Worm (Caenorhabditis elegans) whole organism, L3 larva: ENCODE data around the gene F26D2.10.

Experiments used
- R02D3.7 ChIP-seq: fragments of 150-350 bp; optimal IDR thresholded peaks from 2 replicates; lab custom pipeline; 2014; ENCODE audit warnings: missing biosample characterization, missing genetic modification characterization
- ZK546.5 ChIP-seq: sonication (generic microtip); optimal IDR thresholded peaks from 2 replicates; lab custom pipeline; 2017; ENCODE audit warnings: missing biosample characterization, missing genetic modification characterization
- aly-2 ChIP-seq: fragments of 150-350 bp; optimal IDR thresholded peaks from 2 replicates; lab custom pipeline; 2014; ENCODE audit warnings: missing biosample characterization, missing genetic modification characterization
- ama-1 ChIP-seq: fragments of 150-350 bp; optimal IDR thresholded peaks from 2 replicates; lab custom pipeline; 2018
- ceh-16 ChIP-seq: sonication (generic microtip); optimal IDR thresholded peaks from 2 replicates; lab custom pipeline; 2017; ENCODE audit warnings: missing biosample characterization, missing genetic modification characterization
- ceh-28 ChIP-seq: fragments of 150-350 bp; optimal IDR thresholded peaks from 2 replicates; lab custom pipeline; 2014; ENCODE audit warnings: missing biosample characterization, missing genetic modification reagents, missing genetic modification characterization
- ceh-82 ChIP-seq: fragments of 150-350 bp; optimal IDR thresholded peaks from 2 replicates; lab custom pipeline; 2014; ENCODE audit warnings: missing biosample characterization, missing genetic modification characterization
- ceh-9 ChIP-seq: sonication (generic microtip); optimal IDR thresholded peaks from 2 replicates; lab custom pipeline; 2018; ENCODE audit warnings: missing biosample characterization, missing genetic modification characterization
- daf-12 ChIP-seq: fragments of 150-350 bp; optimal IDR thresholded peaks from 2 replicates; lab custom pipeline; 2014; ENCODE audit warnings: missing biosample characterization, missing genetic modification reagents, missing genetic modification characterization
- egl-27 ChIP-seq: sonication (generic microtip); optimal IDR thresholded peaks from 4 replicates; lab custom pipeline; 2017; ENCODE audit warnings: missing biosample characterization, missing genetic modification reagents, missing genetic modification characterization
- elt-1 ChIP-seq: fragments of 150-350 bp; optimal IDR thresholded peaks from 2 replicates; lab custom pipeline; 2014; ENCODE audit warnings: missing biosample characterization, missing genetic modification characterization
- elt-2 ChIP-seq: sonication (generic microtip); optimal IDR thresholded peaks from 2 replicates; lab custom pipeline; 2016; ENCODE audit warnings: missing genetic modification reagents, mild to moderate bottlenecking, missing genetic modification characterization, missing compliant biosample characterization
- elt-3 ChIP-seq, 3 experiments: fragments of 150-350 bp in 1 of 3; sonication (generic microtip) in 2 of 3; optimal IDR thresholded peaks; 2 replicates in 2 of 3; 4 replicates in 1 of 3; lab custom pipeline; 2014 to 2017; ENCODE audit warnings: missing biosample characterization in 3 of 3, missing genetic modification characterization in 3 of 3
- eor-1 ChIP-seq, 2 experiments: fragments of 150-350 bp; optimal IDR thresholded peaks; 2 replicates each; lab custom pipeline; 2014 to 2018; ENCODE audit warnings: missing biosample characterization in 2 of 2, missing genetic modification characterization in 2 of 2
- fkh-10 ChIP-seq: sonication (generic microtip); optimal IDR thresholded peaks from 2 replicates; lab custom pipeline; 2017; ENCODE audit warnings: missing biosample characterization, missing genetic modification reagents, missing genetic modification characterization
- fkh-2 ChIP-seq: fragments of 150-350 bp; optimal IDR thresholded peaks from 2 replicates; lab custom pipeline; 2014; ENCODE audit warnings: missing biosample characterization, missing genetic modification reagents, missing genetic modification characterization
- fos-1 ChIP-seq: fragments of 150-350 bp; optimal IDR thresholded peaks from 2 replicates; lab custom pipeline; 2014; ENCODE audit warnings: missing biosample characterization, missing genetic modification characterization
- hmg-11 ChIP-seq: sonication (generic microtip); optimal IDR thresholded peaks from 2 replicates; lab custom pipeline; 2016; ENCODE audit warnings: missing genetic modification characterization, missing compliant biosample characterization
- jun-1 ChIP-seq: fragments of 150-350 bp; optimal IDR thresholded peaks from 2 replicates; lab custom pipeline; 2014; ENCODE audit warnings: missing biosample characterization, missing genetic modification reagents, missing genetic modification characterization
- lin-15B ChIP-seq: fragments of 150-350 bp; optimal IDR thresholded peaks from 2 replicates; lab custom pipeline; 2014; ENCODE audit warnings: missing biosample characterization, missing genetic modification characterization
- lin-39 ChIP-seq: fragments of 150-350 bp; optimal IDR thresholded peaks from 2 replicates; lab custom pipeline; 2018; ENCODE audit warnings: missing biosample characterization, missing genetic modification reagents, missing genetic modification characterization
- lsy-12 ChIP-seq: sonication (generic microtip); optimal IDR thresholded peaks from 2 replicates; lab custom pipeline; 2016; ENCODE audit warnings: mild to moderate bottlenecking, missing genetic modification characterization, missing compliant biosample characterization
- mdl-1 ChIP-seq: fragments of 150-350 bp; optimal IDR thresholded peaks from 2 replicates; lab custom pipeline; 2014; ENCODE audit warnings: missing biosample characterization, missing genetic modification characterization
- mml-1 ChIP-seq: fragments of 150-350 bp; sonication (generic microtip); optimal IDR thresholded peaks from 3 replicates; lab custom pipeline; 2014; ENCODE audit warnings: missing biosample characterization, missing genetic modification characterization
- nfya-1 ChIP-seq: sonication (generic microtip); optimal IDR thresholded peaks from 2 replicates; lab custom pipeline; 2017; ENCODE audit warnings: missing genetic modification characterization, mild to moderate bottlenecking, missing compliant biosample characterization, antibody characterized with exemption, moderate library complexity; ENCODE audit not compliant: insufficient read depth
- nhr-11 ChIP-seq: fragments of 150-350 bp; optimal IDR thresholded peaks from 2 replicates; lab custom pipeline; 2014; ENCODE audit warnings: missing biosample characterization, missing genetic modification characterization
- nhr-12 ChIP-seq: fragments of 150-350 bp; optimal IDR thresholded peaks from 2 replicates; lab custom pipeline; 2014; ENCODE audit warnings: missing biosample characterization, missing genetic modification characterization
- nhr-23 ChIP-seq: fragments of 150-350 bp; optimal IDR thresholded peaks from 2 replicates; lab custom pipeline; 2014; ENCODE audit warnings: missing biosample characterization, missing genetic modification reagents, missing genetic modification characterization
- nhr-237 ChIP-seq: fragments of 150-350 bp; optimal IDR thresholded peaks from 2 replicates; lab custom pipeline; 2014; ENCODE audit warnings: missing biosample characterization, missing genetic modification characterization
- nhr-25 ChIP-seq: sonication (generic microtip); optimal IDR thresholded peaks from 2 replicates; lab custom pipeline; 2017; ENCODE audit warnings: missing biosample characterization, missing genetic modification characterization
- nhr-28 ChIP-seq: fragments of 150-350 bp; optimal IDR thresholded peaks from 2 replicates; lab custom pipeline; 2014; ENCODE audit warnings: missing biosample characterization, missing genetic modification characterization
- nhr-43 ChIP-seq: sonication (generic microtip); optimal IDR thresholded peaks from 2 replicates; lab custom pipeline; 2016; ENCODE audit warnings: mild to moderate bottlenecking, missing genetic modification characterization, missing compliant biosample characterization; ENCODE audit not compliant: poor library complexity, severe bottlenecking
- nhr-67 ChIP-seq: fragments of 150-350 bp; optimal IDR thresholded peaks from 2 replicates; lab custom pipeline; 2014; ENCODE audit warnings: missing biosample characterization, missing genetic modification characterization
- nhr-76 ChIP-seq: fragments of 150-350 bp; sonication (generic microtip); optimal IDR thresholded peaks from 5 replicates; lab custom pipeline; 2014; ENCODE audit warnings: missing biosample characterization, missing genetic modification characterization
- nhr-77 ChIP-seq: fragments of 150-350 bp; optimal IDR thresholded peaks from 2 replicates; lab custom pipeline; 2014; ENCODE audit warnings: missing biosample characterization, missing genetic modification characterization
- pha-4 ChIP-seq: fragments of 150-350 bp; optimal IDR thresholded peaks from 2 replicates; lab custom pipeline; 2014; ENCODE audit warnings: missing biosample characterization, missing genetic modification reagents, missing genetic modification characterization
- pqm-1 ChIP-seq: fragments of 150-350 bp; optimal IDR thresholded peaks from 2 replicates; lab custom pipeline; 2017; ENCODE audit warnings: missing biosample characterization, missing genetic modification characterization, inconsistent platforms
- skn-1 ChIP-seq: fragments of 150-350 bp; optimal IDR thresholded peaks from 2 replicates; lab custom pipeline; 2014; ENCODE audit warnings: missing biosample characterization, missing genetic modification characterization
- snpc-4 ChIP-seq: fragments of 150-350 bp; optimal IDR thresholded peaks from 2 replicates; lab custom pipeline; 2014; ENCODE audit warnings: missing biosample characterization, missing genetic modification characterization
- tbx-2 ChIP-seq: sonication (generic microtip); optimal IDR thresholded peaks from 2 replicates; lab custom pipeline; 2016; ENCODE audit warnings: mild to moderate bottlenecking, missing genetic modification characterization, missing compliant biosample characterization
- unc-39 ChIP-seq: sonication (generic microtip); optimal IDR thresholded peaks from 4 replicates; lab custom pipeline; 2017; ENCODE audit warnings: missing biosample characterization, missing genetic modification characterization
- unc-62 ChIP-seq: fragments of 150-350 bp; sonication (generic microtip); optimal IDR thresholded peaks from 4 replicates; lab custom pipeline; 2014; ENCODE audit warnings: missing biosample characterization, missing genetic modification reagents, missing genetic modification characterization
- ztf-11 ChIP-seq: fragments of 150-350 bp; optimal IDR thresholded peaks from 2 replicates; lab custom pipeline; 2014; ENCODE audit warnings: missing biosample characterization, missing genetic modification characterization
- ztf-4 ChIP-seq: fragments of 150-350 bp; optimal IDR thresholded peaks from 2 replicates; lab custom pipeline; 2014; ENCODE audit warnings: missing biosample characterization, missing genetic modification characterization

F26D2.10 gene

DNA sequence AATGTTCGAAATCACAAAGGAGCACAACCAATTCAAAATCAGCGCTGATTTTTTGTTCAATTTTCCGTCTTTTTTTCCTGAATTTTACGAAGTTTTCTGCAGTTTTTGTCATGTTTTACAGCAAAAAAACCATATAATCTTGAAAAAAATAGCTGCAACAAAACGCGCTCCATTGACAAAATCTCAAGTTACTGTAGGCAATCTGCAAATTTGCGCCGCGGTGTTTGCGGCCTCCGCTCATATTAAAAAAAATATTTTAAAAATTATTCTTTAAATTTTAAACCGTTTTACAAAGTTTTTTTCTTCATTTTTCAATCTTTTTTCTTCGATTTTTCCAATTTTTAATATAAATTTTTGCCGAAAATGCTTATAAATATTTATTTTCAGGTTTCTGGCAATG is 24.0 kb downstream of the F26D2.10 start:
- TF ChIP-seq nfya-1 (tag; lab: Kevin White, UChicago): no peak
- TF ChIP-seq unc-62 (GFP tag; lab: Kevin White, UChicago): no peak
- no peak for TF ChIP-seq nhr-28 (tag; lab: Kevin White, UChicago)
- TF ChIP-seq nhr-43 (tag; lab: Kevin White, UChicago): no peak
- TF ChIP-seq ceh-82: no peak
- no peak for TF ChIP-seq nhr-25 (tag; lab: Kevin White, UChicago)
- TF ChIP-seq lsy-12 (tag; lab: Kevin White, UChicago): no peak
- no peak for TF ChIP-seq nhr-12 (tag; lab: Kevin White, UChicago)
- TF ChIP-seq fos-1: no peak
- TF ChIP-seq ZK546.5 (tag; lab: Kevin White, UChicago): no peak
- no peak for TF ChIP-seq skn-1 (tag; lab: Kevin White, UChicago)
- no peak for TF ChIP-seq nhr-77
- no peak for TF ChIP-seq mdl-1 (tag; lab: Kevin White, UChicago)
- no peak for TF ChIP-seq ceh-16 (tag; lab: Kevin White, UChicago)
- TF ChIP-seq tbx-2 (tag; lab: Kevin White, UChicago): no peak
- TF ChIP-seq ztf-11 (tag; lab: Kevin White, UChicago): no peak
- TF ChIP-seq aly-2 (tag; lab: Kevin White, UChicago): no peak
- no peak for TF ChIP-seq snpc-4

DNA sequence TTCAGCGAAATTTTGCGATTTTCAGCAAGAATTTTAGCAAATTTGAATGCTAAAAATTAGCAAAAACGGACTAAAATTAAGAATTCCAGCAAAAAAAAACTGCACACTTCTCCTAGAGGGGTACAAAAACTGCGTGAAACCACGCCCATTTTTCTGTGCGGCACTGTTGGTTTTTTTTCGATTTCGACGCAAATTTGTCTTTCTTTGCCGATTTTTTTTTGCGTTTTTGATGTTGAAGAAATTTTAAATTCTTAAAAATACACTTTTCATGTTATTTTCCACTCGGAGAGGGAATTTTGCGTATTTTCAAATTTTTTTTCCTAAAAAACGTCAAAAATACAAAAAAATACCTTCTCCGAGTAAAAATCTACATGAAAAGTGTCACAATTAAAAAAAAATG is 25.4 kb downstream of the F26D2.10 start, which contains the start of gene syp-1:
syp-1 (plus strand) TSS at position 301 of the 400 bp plus-strand sequence.
- TF ChIP-seq fos-1 (no peak), pha-4 (tag; lab: Kevin White, UChicago) (no peak), ceh-9 (tag; lab: Kevin White, UChicago) (no peak), ceh-16 (tag; lab: Kevin White, UChicago) (no peak), nhr-28 (tag; lab: Kevin White, UChicago) (no peak), nfya-1 (tag; lab: Kevin White, UChicago) (no peak), daf-12 (tag; lab: Kevin White, UChicago) (no peak), egl-27 (no peak), fkh-10 (GFP tag; lab: Kevin White, UChicago) (no peak), nhr-11 (tag; lab: Kevin White, UChicago) (no peak), nhr-67 (tag; lab: Kevin White, UChicago) (no peak), lsy-12 (tag; lab: Kevin White, UChicago) (no peak), lin-15B (tag; lab: Kevin White, UChicago) (no peak), mdl-1 (tag; lab: Kevin White, UChicago) (no peak), unc-62 (GFP tag; lab: Kevin White, UChicago) (no peak)

DNA sequence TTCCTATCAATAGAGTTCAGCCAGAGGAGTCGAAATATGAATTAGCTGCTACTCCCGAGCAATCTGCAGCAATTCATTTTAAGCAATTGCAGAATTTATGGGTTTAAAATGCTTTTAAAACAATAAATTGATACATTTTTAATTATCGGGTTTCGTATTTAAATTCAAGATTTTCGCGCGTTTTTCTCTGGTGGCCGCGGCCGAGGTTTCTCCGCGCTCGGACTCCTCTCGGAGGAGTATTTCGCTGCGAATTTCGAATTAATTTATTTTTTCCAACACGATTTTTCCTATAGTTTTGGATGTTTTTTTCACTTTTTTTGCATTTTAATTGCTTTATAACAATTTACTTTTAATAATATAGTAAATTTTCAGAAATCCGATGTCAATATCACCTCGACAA is 27.9 kb downstream of the F26D2.10 start, which contains the start of gene F13A7.14:
F13A7.14 (plus strand) TSS at position 373 of the 400 bp plus-strand sequence.
- peak; percentile 76 for TF ChIP-seq lin-15B (tag; lab: Kevin White, UChicago)
- no peak for TF ChIP-seq daf-12 (tag; lab: Kevin White, UChicago)
- TF ChIP-seq mdl-1 (tag; lab: Kevin White, UChicago): no peak
- TF ChIP-seq elt-2 (tag; lab: Kevin White, UChicago): peak; percentile 41
- TF ChIP-seq ama-1 (lab: Kevin White, UChicago): no peak
- TF ChIP-seq nfya-1 (tag; lab: Kevin White, UChicago): peak; percentile 83
- TF ChIP-seq nhr-25 (tag; lab: Kevin White, UChicago): peak; percentile 45
- peak; percentile 26 for TF ChIP-seq pqm-1
- peak; percentile 29 for TF ChIP-seq skn-1 (tag; lab: Kevin White, UChicago)
- TF ChIP-seq ztf-11 (tag; lab: Kevin White, UChicago): no peak
- no peak for TF ChIP-seq nhr-76 (tag; lab: Kevin White, UChicago)
- no peak for TF ChIP-seq fos-1
- peak; percentile 88 for TF ChIP-seq snpc-4
- peak; percentile 63 for TF ChIP-seq hmg-11
- no peak for TF ChIP-seq unc-62 (GFP tag; lab: Kevin White, UChicago)
- TF ChIP-seq ceh-82: no peak
- peak; percentile 17 for TF ChIP-seq elt-1 (tag; lab: Kevin White, UChicago)
- no peak for TF ChIP-seq elt-3 (tag; optimal IDR thresholded peaks at IDR 0.05; lab: Kevin White, UChicago)
- TF ChIP-seq R02D3.7: peak; percentile 59
- no peak for TF ChIP-seq nhr-67 (tag; lab: Kevin White, UChicago)
- no peak for TF ChIP-seq nhr-77
- TF ChIP-seq eor-1 (tag; optimal IDR thresholded peaks at IDR 0.05; lab: Kevin White, UChicago): no peak
- TF ChIP-seq pha-4 (tag; lab: Kevin White, UChicago): peak; percentile 73
- no peak for TF ChIP-seq aly-2 (tag; lab: Kevin White, UChicago)
- peak; percentile 14 for TF ChIP-seq fkh-10 (GFP tag; lab: Kevin White, UChicago)
- TF ChIP-seq lin-39: peak; percentile 65
- peak; percentile 16 for TF ChIP-seq ceh-28 (tag; lab: Kevin White, UChicago)
- peak; percentile 81 for TF ChIP-seq nhr-23 (tag; lab: Kevin White, UChicago)
- no peak for TF ChIP-seq ztf-4 (tag; lab: Kevin White, UChicago)
- no peak for TF ChIP-seq unc-39 (tag; lab: Kevin White, UChicago)
- no peak for TF ChIP-seq nhr-11 (tag; lab: Kevin White, UChicago)
- TF ChIP-seq nhr-28 (tag; lab: Kevin White, UChicago): no peak
- peak; percentile 90 for TF ChIP-seq nhr-43 (tag; lab: Kevin White, UChicago)
- TF ChIP-seq nhr-12 (tag; lab: Kevin White, UChicago): no peak
- no peak for TF ChIP-seq egl-27
- no peak for TF ChIP-seq tbx-2 (tag; lab: Kevin White, UChicago)
- peak; percentile 73 for TF ChIP-seq lsy-12 (tag; lab: Kevin White, UChicago)
- TF ChIP-seq ZK546.5 (tag; lab: Kevin White, UChicago): no peak
- TF ChIP-seq ceh-16 (tag; lab: Kevin White, UChicago): no peak
- no peak for TF ChIP-seq ceh-9 (tag; lab: Kevin White, UChicago)
- no peak for TF ChIP-seq nhr-237 (tag; lab: Kevin White, UChicago)
- no peak for TF ChIP-seq mml-1 (tag; lab: Kevin White, UChicago)
- no peak for TF ChIP-seq fkh-2
- TF ChIP-seq jun-1 (tag; lab: Kevin White, UChicago): no peak
